Fruit fly (Drosophila melanogaster) whole organism, wandering third instar larva: ENCODE results near the gene Ten-a.

ENCODE experiments used
- Abd-B ChIP-seq: fragments of >200 bp; optimal IDR thresholded peaks from 2 replicates; lab custom pipeline; 2017; ENCODE audit warnings: missing biosample characterization, missing genetic modification characterization
- Dfd ChIP-seq: fragments of >200 bp; optimal IDR thresholded peaks from 2 replicates; lab custom pipeline; 2017; ENCODE audit warnings: missing biosample characterization, missing genetic modification characterization
- Dif ChIP-seq: fragments of 200-275, 200-300 bp; sonication (Bioruptor generic); optimal IDR thresholded peaks from 2 replicates; lab custom pipeline; 2018; ENCODE audit warnings: missing biosample characterization, missing genetic modification characterization; ENCODE audit not compliant: partially characterized antibody
- Hr78 ChIP-seq: fragments of >200 bp; optimal IDR thresholded peaks from 2 replicates; lab custom pipeline; 2017; ENCODE audit warnings: missing biosample characterization, missing genetic modification characterization
- Hr83 ChIP-seq: fragments of 200-300 bp; sonication (Bioruptor generic); optimal IDR thresholded peaks from 2 replicates; lab custom pipeline; 2016; ENCODE audit warnings: missing biosample characterization, mild to moderate bottlenecking, missing genetic modification characterization, moderate library complexity; ENCODE audit not compliant: poor library complexity, severe bottlenecking
- Jra ChIP-seq: sonication (Bioruptor generic); optimal IDR thresholded peaks from 2 replicates; lab custom pipeline; 2016; ENCODE audit warnings: missing biosample characterization, missing genetic modification characterization
- Myc ChIP-seq: fragments of >200 bp; optimal IDR thresholded peaks from 2 replicates; lab custom pipeline; 2017
- brk ChIP-seq: fragments of 200-800 bp; sonication (Bioruptor generic); optimal IDR thresholded peaks from 2 replicates; lab custom pipeline; 2016; ENCODE audit warnings: missing biosample characterization, mild to moderate bottlenecking, missing genetic modification characterization
- dmrt93B ChIP-seq: fragments of 200-800 bp; sonication (Bioruptor generic); optimal IDR thresholded peaks from 2 replicates; lab custom pipeline; 2018; ENCODE audit warnings: missing biosample characterization, mild to moderate bottlenecking, missing genetic modification characterization
- pan ChIP-seq: fragments of >200 bp; optimal IDR thresholded peaks from 2 replicates; lab custom pipeline; 2017
- psq ChIP-seq: fragments of 200-800 bp; sonication (Bioruptor generic); optimal IDR thresholded peaks from 3 replicates; lab custom pipeline; 2017; ENCODE audit warnings: missing biosample characterization, mild to moderate bottlenecking, missing genetic modification characterization, moderate library complexity
- rgr ChIP-seq: fragments of 200-800 bp; sonication (Bioruptor generic); optimal IDR thresholded peaks from 3 replicates; lab custom pipeline; 2016; ENCODE audit warnings: missing biosample characterization, mild to moderate bottlenecking, missing genetic modification characterization
- sage ChIP-seq: fragments of 200-800 bp; sonication (Bioruptor generic); optimal IDR thresholded peaks from 2 replicates; lab custom pipeline; 2016; ENCODE audit warnings: missing biosample characterization, mild to moderate bottlenecking, missing genetic modification characterization
- tai ChIP-seq: sonication (Bioruptor generic); optimal IDR thresholded peaks from 2 replicates; lab custom pipeline; 2016; ENCODE audit warnings: missing biosample characterization, missing genetic modification characterization

dm6 chrX:12075569-12075968 is 32.1 kb downstream of the Ten-a start:
- TF ChIP-seq rgr (GFP tag; lab: Kevin White, UChicago) (no peak), Jra (no peak), Abd-B (GFP tag; lab: Kevin White, UChicago) (no peak), Myc (no peak), brk (GFP tag; lab: Kevin White, UChicago) (no peak), Dif (GFP tag; lab: Kevin White, UChicago) (no peak), Hr83 (GFP tag; lab: Kevin White, UChicago) (no peak), dmrt93B (no peak), psq (no peak), Dfd (no peak), Hr78 (GFP tag; lab: Kevin White, UChicago) (no peak), sage (GFP tag; lab: Kevin White, UChicago) (no peak), tai (GFP tag; lab: Kevin White, UChicago) (no peak), pan (lab: Kevin White, UChicago) (no peak)
